Fruit fly (Drosophila melanogaster): ENCODE measurements around the gene CG42367.

Gene CG42367

dm6 chr2L:9947738-9948519, 17.5 kb downstream of the CG42367 start (continued):
- TF ChIP-seq run (tag; optimal IDR thresholded peaks at IDR 0.05) (no peak), NfI (GFP tag; optimal IDR thresholded peaks at IDR 0.05) (no peak), phol (tag; optimal IDR thresholded peaks at IDR 0.05) (no peak), CG15269 (tag; optimal IDR thresholded peaks at IDR 0.05) (peak; percentile 18), CG17612 (GFP tag; IDR thresholded peaks at IDR 0.05) (no peak), HLH4C (GFP tag; IDR thresholded peaks at IDR 0.05; ENCODE audit: partially characterized antibody) (no peak), CG1832 (GFP tag; optimal IDR thresholded peaks at IDR 0.05) (no peak), CG13123 (GFP tag; optimal IDR thresholded peaks at IDR 0.05) (no peak), nau (GFP tag; optimal IDR thresholded peaks at IDR 0.05) (no peak), GATAe (GFP tag; conservative IDR thresholded peaks at IDR 0.05) (0 out of 2 replicates have a peak, but pooled peaks have one; percentile 20), CG17186 (GFP tag; optimal IDR thresholded peaks at IDR 0.05) (no peak), Nf-YB (GFP tag; optimal IDR thresholded peaks at IDR 0.05) (no peak), gem (tag; optimal IDR thresholded peaks at IDR 0.05) (peak; percentile 5), CG10462 (GFP tag; optimal IDR thresholded peaks at IDR 0.05) (no peak), Six4 (GFP tag; optimal IDR thresholded peaks at IDR 0.05) (no peak), stwl (tag; optimal IDR thresholded peaks at IDR 0.05) (no peak), BEAF-32 (GFP tag; optimal IDR thresholded peaks at IDR 0.05) (no peak), Sry-β (GFP tag; optimal IDR thresholded peaks at IDR 0.05) (peak; percentile 86), Poxn (GFP tag; IDR thresholded peaks at IDR 0.05) (no peak), ems (GFP tag; optimal IDR thresholded peaks at IDR 0.05) (no peak), az2 (GFP tag; optimal IDR thresholded peaks at IDR 0.05) (no peak), ap (GFP tag; IDR thresholded peaks at IDR 0.05) (no peak), CG11723 (GFP tag; optimal IDR thresholded peaks at IDR 0.05) (no peak), CG7271 (tag; optimal IDR thresholded peaks at IDR 0.05) (no peak), E2f2 (GFP tag; IDR thresholded peaks at IDR 0.05) (no peak), Dbx (GFP tag; IDR thresholded peaks at IDR 0.05) (no peak), Elba2 (GFP tag; optimal IDR thresholded peaks at IDR 0.05) (no peak), sna (GFP tag; IDR thresholded peaks at IDR 0.05; ENCODE audit: partially characterized antibody) (no peak), Atf6 (GFP tag; IDR thresholded peaks at IDR 0.05) (0 out of 2 replicates have a peak, but pooled peaks have one; percentile 35), CG12744 (GFP tag; optimal IDR thresholded peaks at IDR 0.05) (no peak), CG33557 (GFP tag; optimal IDR thresholded peaks at IDR 0.05) (no peak), Atf3 (GFP tag; optimal IDR thresholded peaks at IDR 0.05) (no peak), sima (GFP tag; optimal IDR thresholded peaks at IDR 0.05) (no peak), Gsc (GFP tag; IDR thresholded peaks at IDR 0.05) (no peak), lov (optimal IDR thresholded peaks at IDR 0.05) (no peak), lov (GFP tag; IDR thresholded peaks at IDR 0.05) (no peak), CG8290 (GFP tag; optimal IDR thresholded peaks at IDR 0.05) (no peak), CG8290 (tag; optimal IDR thresholded peaks at IDR 0.05) (peak in 1 of 2 experiments; percentile 57), CG14050 (GFP tag; IDR thresholded peaks at IDR 0.05) (no peak), sens (GFP tag) (peak; percentile 17), Rfx (GFP tag; IDR thresholded peaks at IDR 0.05) (0 out of 2 replicates have a peak, but pooled peaks have one; percentile 13), Mad (GFP tag; optimal IDR thresholded peaks at IDR 0.05) (no peak), da (GFP tag; optimal IDR thresholded peaks at IDR 0.05) (no peak), Drgx (GFP tag; IDR thresholded peaks at IDR 0.05) (no peak), tap (tag; optimal IDR thresholded peaks at IDR 0.05) (no peak), tll (GFP tag; optimal IDR thresholded peaks at IDR 0.05) (no peak), dan (GFP tag; IDR thresholded peaks at IDR 0.05) (no peak), chm (GFP tag; IDR thresholded peaks at IDR 0.05) (no peak), amos (GFP tag; IDR thresholded peaks at IDR 0.05; ENCODE audit: partially characterized antibody) (peak; percentile 19; the same call in 1 of the 2 replicates), CG2889 (GFP tag; IDR thresholded peaks at IDR 0.05) (no peak)

Data from whole organism, embryonic.